Worm (Caenorhabditis elegans) whole organism, L4/young adult: ENCODE results near the gene cdk-11.1.

ENCODE experiments used
- W03F9.2 ChIP-seq: fragments of 150-350 bp; optimal IDR thresholded peaks from 2 replicates; lab custom pipeline; 2014; ENCODE audit warnings: missing biosample characterization, missing genetic modification characterization
- him-1 ChIP-seq: sonication (generic microtip); optimal IDR thresholded peaks from 2 replicates; lab custom pipeline; 2016; ENCODE audit warnings: missing genotype, missing genetic modification reagents, missing genetic modification characterization, missing compliant biosample characterization

DNA sequence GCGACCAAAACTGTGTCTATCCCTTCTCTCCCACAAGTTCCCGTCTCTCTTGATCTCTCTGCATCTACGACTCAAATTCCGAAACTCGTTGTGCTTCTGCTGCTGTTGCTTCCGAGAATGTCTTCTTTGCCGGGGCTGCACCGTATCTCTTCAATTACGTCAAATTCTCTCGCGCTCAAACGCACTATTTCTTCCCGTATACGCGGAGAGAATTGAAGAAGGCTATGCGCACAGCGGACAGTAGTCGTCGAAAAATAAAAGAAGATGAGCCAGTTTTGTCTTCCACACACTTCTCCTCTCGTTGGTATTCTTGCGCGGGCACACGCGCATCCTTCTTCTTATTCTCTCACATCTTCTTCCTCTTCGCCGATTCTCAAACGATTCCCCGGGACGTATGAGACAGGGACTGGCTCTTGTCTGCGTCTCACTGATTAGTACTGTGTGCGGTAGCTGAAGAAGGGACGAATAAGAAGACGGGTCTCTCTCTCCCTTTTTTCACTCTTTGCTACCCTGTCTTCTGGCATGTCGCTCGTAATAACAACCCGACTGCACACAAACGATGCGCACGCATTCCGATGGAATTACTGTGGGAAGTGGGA is 22.6 kb upstream of the cdk-11.1 start:
- no peak for TF ChIP-seq W03F9.2 (tag; lab: Kevin White, UChicago)
- no peak for TF ChIP-seq him-1 (tag; lab: Kevin White, UChicago)
